Fruit fly (Drosophila melanogaster) whole organism, wandering third instar larva: ENCODE results near the gene Rbp9.

ENCODE experiments used
- Abd-B ChIP-seq: fragments of >200 bp; optimal IDR thresholded peaks from 2 replicates; lab custom pipeline; 2017; ENCODE audit warnings: missing biosample characterization, missing genetic modification characterization
- CG32264 ChIP-seq: fragments of 200-800 bp; sonication (Bioruptor generic); optimal IDR thresholded peaks from 2 replicates; lab custom pipeline; 2016; ENCODE audit warnings: missing biosample characterization, missing genetic modification characterization
- CG9705 ChIP-seq: fragments of 200-800 bp; sonication (Bioruptor generic); optimal IDR thresholded peaks from 2 replicates; lab custom pipeline; 2018; ENCODE audit warnings: missing biosample characterization, mild to moderate bottlenecking, missing genetic modification characterization
- CrebA ChIP-seq: fragments of 200-800 bp; sonication (Bioruptor generic); optimal IDR thresholded peaks from 2 replicates; lab custom pipeline; 2016; ENCODE audit warnings: missing biosample characterization, mild to moderate bottlenecking, missing genetic modification characterization, borderline replicate concordance
- Dfd ChIP-seq: fragments of >200 bp; optimal IDR thresholded peaks from 2 replicates; lab custom pipeline; 2017; ENCODE audit warnings: missing biosample characterization, missing genetic modification characterization
- Dif ChIP-seq: fragments of 200-275, 200-300 bp; sonication (Bioruptor generic); optimal IDR thresholded peaks from 2 replicates; lab custom pipeline; 2018; ENCODE audit warnings: missing biosample characterization, missing genetic modification characterization; ENCODE audit not compliant: partially characterized antibody
- GATAd ChIP-seq: sonication (Bioruptor generic); optimal IDR thresholded peaks from 2 replicates; lab custom pipeline; 2016; ENCODE audit warnings: missing biosample characterization, missing genetic modification characterization
- HLH106 ChIP-seq: fragments of 200-800 bp; optimal IDR thresholded peaks from 3 replicates; lab custom pipeline; 2019; ENCODE audit warnings: missing biosample characterization, mild to moderate bottlenecking, missing genetic modification characterization, moderate library complexity
- Hnf4 ChIP-seq: fragments of 200-800 bp; sonication (Bioruptor generic); optimal IDR thresholded peaks from 2 replicates; lab custom pipeline; 2016; ENCODE audit warnings: missing biosample characterization, mild to moderate bottlenecking, missing genetic modification characterization
- Hr78 ChIP-seq: fragments of >200 bp; optimal IDR thresholded peaks from 2 replicates; lab custom pipeline; 2017; ENCODE audit warnings: missing biosample characterization, missing genetic modification characterization
- Hr83 ChIP-seq: fragments of 200-300 bp; sonication (Bioruptor generic); optimal IDR thresholded peaks from 2 replicates; lab custom pipeline; 2016; ENCODE audit warnings: missing biosample characterization, mild to moderate bottlenecking, missing genetic modification characterization, moderate library complexity; ENCODE audit not compliant: poor library complexity, severe bottlenecking
- Jra ChIP-seq: sonication (Bioruptor generic); optimal IDR thresholded peaks from 2 replicates; lab custom pipeline; 2016; ENCODE audit warnings: missing biosample characterization, missing genetic modification characterization
- Mio ChIP-seq: sonication (Bioruptor generic); optimal IDR thresholded peaks from 2 replicates; lab custom pipeline; 2016; ENCODE audit warnings: missing biosample characterization, missing genetic modification characterization
- Myc ChIP-seq: fragments of >200 bp; optimal IDR thresholded peaks from 2 replicates; lab custom pipeline; 2017
- N ChIP-seq: fragments of >200 bp; optimal IDR thresholded peaks from 2 replicates; lab custom pipeline; 2018; ENCODE audit warnings: missing biosample characterization, missing external identifiers, missing genetic modification characterization
- OdsH ChIP-seq: fragments of 200-800 bp; sonication (Bioruptor generic); optimal IDR thresholded peaks from 2 replicates; lab custom pipeline; 2016; ENCODE audit warnings: missing biosample characterization, mild to moderate bottlenecking, missing genetic modification characterization
- Rel ChIP-seq, 2 experiments: fragments of 200-800 bp; sonication (Bioruptor generic) in 1 of 2; optimal IDR thresholded peaks; 2 replicates in 1 of 2; 3 replicates in 1 of 2; lab custom pipeline; 2016 to 2019; ENCODE audit warnings: mild to moderate bottlenecking in 2 of 2, missing biosample characterization in 2 of 2, missing genetic modification characterization in 2 of 2, moderate library complexity in 1 of 2
- Sp1 ChIP-seq: fragments of 200-800 bp; sonication (Bioruptor generic); optimal IDR thresholded peaks from 3 replicates; lab custom pipeline; 2019; ENCODE audit warnings: missing biosample characterization, mild to moderate bottlenecking, missing genetic modification characterization, moderate library complexity
- Vsx2 ChIP-seq: fragments of 200-300, 225-300 bp; sonication (Bioruptor generic); optimal IDR thresholded peaks from 2 replicates; lab custom pipeline; 2018; ENCODE audit warnings: missing biosample characterization, missing genetic modification characterization; ENCODE audit not compliant: partially characterized antibody
- br ChIP-seq: fragments of 200-800 bp; sonication (Bioruptor generic); optimal IDR thresholded peaks from 2 replicates; lab custom pipeline; 2016; ENCODE audit warnings: missing biosample characterization, missing genetic modification characterization
- brk ChIP-seq: fragments of 200-800 bp; sonication (Bioruptor generic); optimal IDR thresholded peaks from 2 replicates; lab custom pipeline; 2016; ENCODE audit warnings: missing biosample characterization, mild to moderate bottlenecking, missing genetic modification characterization
- dl ChIP-seq, 2 experiments: fragments of 175-275, 200-275 bp in 1 of 2; fragments of 200-275 bp in 1 of 2; sonication (Bioruptor generic); optimal IDR thresholded peaks; lab custom pipeline; 2018; ENCODE audit warnings: mild to moderate bottlenecking in 2 of 2, missing biosample characterization in 2 of 2, missing genetic modification characterization in 2 of 2, moderate library complexity in 2 of 2; ENCODE audit not compliant: partially characterized antibody in 2 of 2, insufficient read depth in 1 of 2
- dmrt93B ChIP-seq: fragments of 200-800 bp; sonication (Bioruptor generic); optimal IDR thresholded peaks from 2 replicates; lab custom pipeline; 2018; ENCODE audit warnings: missing biosample characterization, mild to moderate bottlenecking, missing genetic modification characterization
- dsf ChIP-seq: sonication (Bioruptor generic); optimal IDR thresholded peaks from 2 replicates; lab custom pipeline; 2016; ENCODE audit warnings: missing biosample characterization, missing genetic modification characterization, borderline replicate concordance
- ey ChIP-seq: fragments of 200-800 bp; sonication (Bioruptor generic); optimal IDR thresholded peaks from 2 replicates; lab custom pipeline; 2016; ENCODE audit warnings: missing biosample characterization, missing genetic modification characterization
- foxo ChIP-seq, 2 experiments: fragments of 200-800 bp; sonication (Bioruptor generic); optimal IDR thresholded peaks; 2 replicates in 1 of 2; 3 replicates in 1 of 2; lab custom pipeline; 2016 to 2017; ENCODE audit warnings: missing biosample characterization in 2 of 2, missing genetic modification characterization in 2 of 2
- fru ChIP-seq: fragments of 200-800 bp; sonication (Bioruptor generic); optimal IDR thresholded peaks from 3 replicates; lab custom pipeline; 2016; ENCODE audit warnings: missing biosample characterization, mild to moderate bottlenecking, missing genetic modification characterization
- h ChIP-seq: fragments of 200-800 bp; sonication (Bioruptor generic); optimal IDR thresholded peaks from 3 replicates; lab custom pipeline; 2016; ENCODE audit warnings: missing biosample characterization, mild to moderate bottlenecking, missing genetic modification characterization
- jim ChIP-seq: fragments of 175-275, 200-325 bp; sonication (Bioruptor generic); optimal IDR thresholded peaks from 2 replicates; lab custom pipeline; 2016; ENCODE audit warnings: missing biosample characterization, mild to moderate bottlenecking, missing genetic modification characterization
- lola ChIP-seq: fragments of >200 bp; optimal IDR thresholded peaks from 2 replicates; lab custom pipeline; 2017; ENCODE audit warnings: missing biosample characterization, missing genetic modification characterization
- pan ChIP-seq: fragments of >200 bp; optimal IDR thresholded peaks from 2 replicates; lab custom pipeline; 2017
- psq ChIP-seq: fragments of 200-800 bp; sonication (Bioruptor generic); optimal IDR thresholded peaks from 3 replicates; lab custom pipeline; 2017; ENCODE audit warnings: missing biosample characterization, mild to moderate bottlenecking, missing genetic modification characterization, moderate library complexity
- rgr ChIP-seq: fragments of 200-800 bp; sonication (Bioruptor generic); optimal IDR thresholded peaks from 3 replicates; lab custom pipeline; 2016; ENCODE audit warnings: missing biosample characterization, mild to moderate bottlenecking, missing genetic modification characterization
- sage ChIP-seq: fragments of 200-800 bp; sonication (Bioruptor generic); optimal IDR thresholded peaks from 2 replicates; lab custom pipeline; 2016; ENCODE audit warnings: missing biosample characterization, mild to moderate bottlenecking, missing genetic modification characterization
- sv ChIP-seq: fragments of 200-800 bp; sonication (Bioruptor generic); optimal IDR thresholded peaks from 3 replicates; lab custom pipeline; 2016; ENCODE audit warnings: missing biosample characterization, missing genetic modification characterization
- tai ChIP-seq: sonication (Bioruptor generic); optimal IDR thresholded peaks from 2 replicates; lab custom pipeline; 2016; ENCODE audit warnings: missing biosample characterization, missing genetic modification characterization
- usp ChIP-seq: fragments of >200 bp; optimal IDR thresholded peaks from 2 replicates; lab custom pipeline; 2017; ENCODE audit warnings: missing biosample characterization, missing genetic modification characterization
- woc ChIP-seq: sonication (Bioruptor generic); optimal IDR thresholded peaks from 2 replicates; lab custom pipeline; 2016; ENCODE audit warnings: missing biosample characterization, mild to moderate bottlenecking, missing genetic modification characterization

The Rbp9 gene

dm6 chr2L:2992664-2993174 is 38.2 kb downstream of the Rbp9 start, which contains the start of the genes okr and CG3558:
Gene okr (minus strand): TSS chr2L:2992759.
Gene CG3558 (plus strand): TSS chr2L:2992870.
- TF ChIP-seq CG9705: peak; percentile 1
- TF ChIP-seq sv (GFP tag; lab: Kevin White, UChicago): peak; percentile 2
- TF ChIP-seq ey: no peak
- TF ChIP-seq Myc: peak; percentile 16
- TF ChIP-seq Rel (GFP tag; optimal IDR thresholded peaks at IDR 0.05; lab: Kevin White, UChicago): no peak
- TF ChIP-seq Rel (tag; optimal IDR thresholded peaks at IDR 0.05; lab: Kevin White, UChicago): peak; percentile 2
- TF ChIP-seq, all 38 proteins: peak for 4

- TF ChIP-seq GATAd (GFP tag; lab: Kevin White, UChicago) (no peak), Dif (GFP tag; lab: Kevin White, UChicago) (no peak), Hnf4 (GFP tag; lab: Kevin White, UChicago) (no peak), dmrt93B (GFP tag; lab: Kevin White, UChicago) (no peak), Sp1 (GFP tag; lab: Kevin White, UChicago) (no peak), Mio (GFP tag; lab: Kevin White, UChicago) (no peak), Jra (no peak), tai (no peak), N (GFP tag; lab: Kevin White, UChicago) (no peak), Dfd (GFP tag; lab: Kevin White, UChicago) (no peak), Vsx2 (no peak), Myc (no peak), jim (GFP tag; lab: Kevin White, UChicago) (no peak), CrebA (GFP tag; lab: Kevin White, UChicago) (no peak)
Observed at dm6 chr2L:2993236-2993635, 38.7 kb downstream of the Rbp9 start.

dm6 chr2L:2993702-2994101 is 39.1 kb downstream of the Rbp9 start:
- TF ChIP-seq h (GFP tag; lab: Kevin White, UChicago): no peak
- no peak for TF ChIP-seq CG32264
- TF ChIP-seq Rel (GFP tag; optimal IDR thresholded peaks at IDR 0.05; lab: Kevin White, UChicago): no peak
- TF ChIP-seq Rel (tag; optimal IDR thresholded peaks at IDR 0.05; lab: Kevin White, UChicago): no peak
- no peak for TF ChIP-seq jim (GFP tag; lab: Kevin White, UChicago)
- TF ChIP-seq fru (GFP tag; lab: Kevin White, UChicago): no peak
- no peak for TF ChIP-seq Jra
- no peak for TF ChIP-seq Vsx2
- no peak for TF ChIP-seq dsf
- no peak for TF ChIP-seq HLH106
- no peak for TF ChIP-seq Hr83 (GFP tag; lab: Kevin White, UChicago)
- TF ChIP-seq N (GFP tag; lab: Kevin White, UChicago): no peak
- TF ChIP-seq CrebA (GFP tag; lab: Kevin White, UChicago): no peak
- TF ChIP-seq usp (GFP tag; lab: Kevin White, UChicago): no peak
- no peak for TF ChIP-seq Dfd (GFP tag; lab: Kevin White, UChicago)

- TF ChIP-seq dsf: no peak
- no peak for TF ChIP-seq Hnf4 (GFP tag; lab: Kevin White, UChicago)
- no peak for TF ChIP-seq Abd-B (GFP tag; lab: Kevin White, UChicago)
- TF ChIP-seq Myc: peak; percentile 40
- TF ChIP-seq jim (GFP tag; lab: Kevin White, UChicago): no peak
- peak in 1 of 2 experiments; percentile 50 for TF ChIP-seq foxo (GFP tag; optimal IDR thresholded peaks at IDR 0.05; lab: Kevin White, UChicago)
- no peak for TF ChIP-seq CG32264
- TF ChIP-seq HLH106: no peak
- TF ChIP-seq CG9705: no peak
- TF ChIP-seq ey: no peak
- TF ChIP-seq dl (GFP tag; optimal IDR thresholded peaks at IDR 0.05; lab: Kevin White, UChicago; ENCODE audit: insufficient read depth in 1 of 2, partially characterized antibody in 2 of 2): peak in 1 of 2 experiments; percentile 3
- TF ChIP-seq pan: no peak
- TF ChIP-seq psq (GFP tag; lab: Kevin White, UChicago): no peak
- peak; percentile 60 for TF ChIP-seq Vsx2
- TF ChIP-seq GATAd (GFP tag; lab: Kevin White, UChicago): no peak
- no peak for TF ChIP-seq OdsH
- no peak for TF ChIP-seq brk
- TF ChIP-seq sage: no peak
- no peak for TF ChIP-seq br (GFP tag; lab: Kevin White, UChicago)
- no peak for TF ChIP-seq CrebA (GFP tag; lab: Kevin White, UChicago)
- TF ChIP-seq Hr78 (GFP tag; lab: Kevin White, UChicago): no peak
- no peak for TF ChIP-seq Hr83 (GFP tag; lab: Kevin White, UChicago)
- no peak for TF ChIP-seq Dfd (GFP tag; lab: Kevin White, UChicago)
- TF ChIP-seq N (GFP tag; lab: Kevin White, UChicago): no peak
- no peak for TF ChIP-seq usp (GFP tag; lab: Kevin White, UChicago)
- no peak for TF ChIP-seq sv (GFP tag; lab: Kevin White, UChicago)
- no peak for TF ChIP-seq lola (GFP tag; lab: Kevin White, UChicago)
- TF ChIP-seq Rel (GFP tag; optimal IDR thresholded peaks at IDR 0.05; lab: Kevin White, UChicago): no peak
- TF ChIP-seq Rel (tag; optimal IDR thresholded peaks at IDR 0.05; lab: Kevin White, UChicago): peak; percentile 39
- no peak for TF ChIP-seq woc (GFP tag; lab: Kevin White, UChicago)
- no peak for TF ChIP-seq rgr (GFP tag; lab: Kevin White, UChicago)
- TF ChIP-seq Dif (GFP tag; lab: Kevin White, UChicago): peak; percentile 75
- no peak for TF ChIP-seq Mio (GFP tag; lab: Kevin White, UChicago)
- no peak for TF ChIP-seq tai
- TF ChIP-seq Jra: peak; percentile 28
- TF ChIP-seq Sp1 (GFP tag; lab: Kevin White, UChicago): no peak
- peak; percentile 6 for TF ChIP-seq h (GFP tag; lab: Kevin White, UChicago)
- no peak for TF ChIP-seq fru (GFP tag; lab: Kevin White, UChicago)
- no peak for TF ChIP-seq dmrt93B (GFP tag; lab: Kevin White, UChicago)
Observed at dm6 chr2L:2999113-2999512, 44.6 kb downstream of the Rbp9 start, which contains the start of gene Ccdc85. Gene Ccdc85 (plus strand): TSS chr2L:2999286.
